Worm (Caenorhabditis elegans) whole organism, L4 larva: Measurements from ENCODE around the gene bgal-1.

Experiments
- R02D3.7 ChIP-seq: fragments of 150-350 bp; sonication (generic microtip); optimal IDR thresholded peaks from 3 replicates; lab custom pipeline; 2014; ENCODE audit warnings: missing biosample characterization, missing genetic modification characterization
- nhr-11 ChIP-seq: fragments of 150-350 bp; optimal IDR thresholded peaks from 2 replicates; lab custom pipeline; 2014; ENCODE audit warnings: missing biosample characterization, missing genetic modification characterization
- pha-4 ChIP-seq, 2 experiments: fragments of 150-350 bp in 1 of 2; fragments of 200-800 bp in 1 of 2; sonication (Bioruptor generic) in 1 of 2; IDR thresholded peaks in 1 of 2; optimal IDR thresholded peaks in 1 of 2; 2 replicates each; pipeline versions ENCODE4 v1.3.6 to Lab custom; 2014 to 2022; ENCODE audit warnings: missing genetic modification characterization in 2 of 2, missing genetic modification reagents in 2 of 2, missing biosample characterization in 1 of 2, missing compliant biosample characterization in 1 of 2

- TF ChIP-seq R02D3.7 (no peak), nhr-11 (tag; lab: Kevin White, UChicago) (no peak), pha-4 (GFP tag; IDR thresholded peaks at IDR 0.05; lab: Robert Waterston, UW) (no peak), pha-4 (tag; optimal IDR thresholded peaks at IDR 0.05; lab: Kevin White, UChicago) (no peak)
Observed at ce11 chrV:11223698-11224097, 2.1 kb downstream of the bgal-1 start.
